Fruit fly (Drosophila melanogaster): ENCODE results near the gene CG14277.

DNA sequence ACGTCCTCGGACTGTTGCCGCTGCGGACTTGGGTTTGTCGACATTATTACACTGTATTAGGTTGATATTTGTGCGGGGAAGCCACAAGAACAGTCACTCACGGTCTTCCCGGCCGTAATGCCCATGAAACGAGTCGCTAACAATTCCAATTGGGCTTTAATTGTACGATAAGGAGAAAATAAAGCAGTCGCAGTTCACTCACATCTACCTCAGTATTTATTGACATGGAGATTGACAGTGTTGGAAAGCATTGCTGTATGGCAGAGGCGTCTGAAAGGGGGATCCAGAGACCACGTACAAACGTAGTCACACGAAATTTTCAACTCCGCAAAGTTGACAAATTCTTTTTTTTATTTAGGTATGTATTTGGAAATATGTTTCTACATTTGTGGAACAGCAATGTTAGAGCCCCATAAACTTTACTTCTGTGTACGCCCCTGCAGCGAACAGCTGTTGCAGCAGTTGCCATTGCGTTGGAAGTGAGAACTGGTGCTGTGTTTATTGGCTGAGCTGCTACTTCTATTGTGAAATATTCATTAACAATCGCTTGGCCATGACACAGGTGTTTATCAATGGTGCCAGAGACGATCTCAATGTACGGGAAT is 29.5 kb upstream of the CG14277 start, which contains the start of the genes CG8372 and CG8360:
- peak; percentile 99 for TF ChIP-seq Pif1A (GFP tag; optimal IDR thresholded peaks at IDR 0.05)
- peak; percentile 99 for TF ChIP-seq CG8159 (tag; optimal IDR thresholded peaks at IDR 0.05)
- peak; percentile 99 for TF ChIP-seq CG8301 (tag; optimal IDR thresholded peaks at IDR 0.05)
- TF ChIP-seq CG13204 (GFP tag; optimal IDR thresholded peaks at IDR 0.05), result no peak
- TF ChIP-seq rn (GFP tag; IDR thresholded peaks at IDR 0.05), result peak; percentile 99
- TF ChIP-seq Ets98B (GFP tag; IDR thresholded peaks at IDR 0.05), result peak; percentile 99
- TF ChIP-seq CG9948 (tag; optimal IDR thresholded peaks at IDR 0.05), result peak; percentile 98
